Fruit fly (Drosophila melanogaster): ENCODE measurements around the gene Sps2.

Gene Sps2

dm6 chr2L:10386824-10387223, 44.4 kb downstream of the Sps2 start:
- no peak for TF ChIP-seq CG11617 (GFP tag; optimal IDR thresholded peaks at IDR 0.05)
- no peak for TF ChIP-seq CG33017 (tag; optimal IDR thresholded peaks at IDR 0.05)
- no peak for TF ChIP-seq pad (GFP tag; optimal IDR thresholded peaks at IDR 0.05)
- no peak for TF ChIP-seq toe (GFP tag; optimal IDR thresholded peaks at IDR 0.05)
- no peak for TF ChIP-seq CG7101 (tag; optimal IDR thresholded peaks at IDR 0.05)
- no peak for TF ChIP-seq cnc (optimal IDR thresholded peaks at IDR 0.05)
- TF ChIP-seq CG1620 (GFP tag; optimal IDR thresholded peaks at IDR 0.05) = no peak
- TF ChIP-seq Hr96 (GFP tag; optimal IDR thresholded peaks at IDR 0.05) = no peak
- no peak for TF ChIP-seq bab1 (GFP tag; optimal IDR thresholded peaks at IDR 0.05)
- TF ChIP-seq ovo (GFP tag; optimal IDR thresholded peaks at IDR 0.05) = no peak
- TF ChIP-seq Mnt (GFP tag; optimal IDR thresholded peaks at IDR 0.05) = no peak
- TF ChIP-seq CG7045 (GFP tag; optimal IDR thresholded peaks at IDR 0.05) = no peak
- TF ChIP-seq Crg-1 (GFP tag; optimal IDR thresholded peaks at IDR 0.05) = no peak
- TF ChIP-seq CG12768 (GFP tag; optimal IDR thresholded peaks at IDR 0.05) = no peak
- TF ChIP-seq CG14711 (tag; optimal IDR thresholded peaks at IDR 0.05) = no peak

DNA sequence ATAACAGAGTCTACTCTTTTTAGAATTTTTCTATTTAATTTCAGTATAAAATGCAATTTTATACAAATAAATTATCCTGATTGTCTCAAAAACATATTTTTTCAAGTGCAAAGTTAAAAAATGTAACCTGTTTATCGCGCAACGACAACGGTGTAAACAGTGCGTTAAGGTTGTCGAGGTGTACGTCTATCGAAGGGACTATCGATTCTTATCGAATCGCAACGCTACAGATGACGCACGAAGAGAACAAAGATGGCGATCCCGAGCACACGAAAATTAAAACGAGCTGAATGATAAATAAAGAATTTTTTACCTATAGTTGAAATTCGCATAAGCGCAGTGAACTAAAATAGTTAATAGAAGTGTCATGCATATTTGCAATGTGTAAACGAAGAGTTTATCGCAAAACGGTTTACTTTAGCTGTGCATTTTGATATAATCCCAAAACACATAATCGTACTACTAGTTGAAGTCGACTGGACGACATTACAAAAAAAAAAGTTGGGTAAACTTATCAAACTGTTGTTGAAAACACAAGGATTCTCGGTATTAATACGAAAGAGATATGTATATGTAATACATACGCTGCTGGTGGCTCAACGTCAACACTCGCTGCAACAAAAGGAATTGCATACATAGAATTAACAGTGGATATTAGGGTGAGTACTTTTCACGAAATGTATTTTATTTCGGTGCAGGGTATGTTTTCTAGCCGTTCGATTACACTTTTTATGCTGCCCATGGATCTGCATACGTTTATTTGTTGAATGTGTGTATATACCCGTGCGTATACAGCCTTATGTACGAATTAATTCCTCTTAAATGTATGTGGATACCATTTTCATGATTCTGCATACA, 45.7 kb downstream of the Sps2 start, which contains the start of gene da:
Gene da (plus strand): TSS at position 237 of the 858 bp plus-strand sequence.
- TF ChIP-seq CG7101 (tag; optimal IDR thresholded peaks at IDR 0.05) (peak; percentile 62), Clk (GFP tag; optimal IDR thresholded peaks at IDR 0.05) (no peak), CG11617 (GFP tag; optimal IDR thresholded peaks at IDR 0.05) (peak; percentile 74), CG12768 (GFP tag; optimal IDR thresholded peaks at IDR 0.05) (peak; percentile 52), pad (GFP tag; optimal IDR thresholded peaks at IDR 0.05) (peak; percentile 28), bab1 (GFP tag; optimal IDR thresholded peaks at IDR 0.05) (peak; percentile 21), tj (GFP tag; optimal IDR thresholded peaks at IDR 0.05) (peak; percentile 30), kay (GFP tag; ENCODE audit: borderline replicate concordance) (peak; percentile 99), CG7045 (GFP tag; optimal IDR thresholded peaks at IDR 0.05) (peak; percentile 53), Hr96 (GFP tag; optimal IDR thresholded peaks at IDR 0.05) (no peak), toe (GFP tag; optimal IDR thresholded peaks at IDR 0.05) (no peak), cnc (optimal IDR thresholded peaks at IDR 0.05) (no peak), cic (GFP tag; optimal IDR thresholded peaks at IDR 0.05) (peak; percentile 45), CG1620 (GFP tag; optimal IDR thresholded peaks at IDR 0.05) (peak; percentile 70), CG33017 (tag; optimal IDR thresholded peaks at IDR 0.05) (peak; percentile 49), CG5204 (GFP tag; optimal IDR thresholded peaks at IDR 0.05) (no peak), ovo (GFP tag; optimal IDR thresholded peaks at IDR 0.05) (no peak), Crg-1 (GFP tag; optimal IDR thresholded peaks at IDR 0.05) (peak; percentile 33), CG14711 (tag; optimal IDR thresholded peaks at IDR 0.05) (peak; percentile 63), Mnt (GFP tag; optimal IDR thresholded peaks at IDR 0.05) (peak; percentile 69)

DNA sequence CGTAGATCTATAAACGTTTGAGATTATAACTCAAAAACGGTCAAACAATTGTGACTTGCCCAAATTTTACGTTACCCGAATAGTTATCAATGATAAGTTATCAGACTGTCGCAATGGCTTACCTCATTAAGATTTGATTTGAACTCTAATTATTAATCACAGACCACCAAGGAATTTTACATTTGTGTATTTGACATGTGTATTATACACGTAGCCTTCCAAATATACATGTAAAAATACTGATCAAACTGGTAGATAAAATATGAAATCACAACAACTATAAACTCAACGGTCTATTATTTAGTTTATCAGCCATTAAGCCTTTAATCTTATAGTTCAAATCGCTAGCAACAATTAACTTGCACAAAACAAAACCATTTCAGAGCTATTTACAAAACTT, 51.1 kb downstream of the Sps2 start:
- TF ChIP-seq bab1 (GFP tag; optimal IDR thresholded peaks at IDR 0.05) (no peak), kay (GFP tag; ENCODE audit: borderline replicate concordance) (no peak), cic (GFP tag; optimal IDR thresholded peaks at IDR 0.05) (no peak), Mnt (GFP tag; optimal IDR thresholded peaks at IDR 0.05) (no peak), Clk (GFP tag; optimal IDR thresholded peaks at IDR 0.05) (no peak), toe (GFP tag; optimal IDR thresholded peaks at IDR 0.05) (no peak), CG7101 (tag; optimal IDR thresholded peaks at IDR 0.05) (no peak), pad (GFP tag; optimal IDR thresholded peaks at IDR 0.05) (no peak), CG33017 (tag; optimal IDR thresholded peaks at IDR 0.05) (no peak), CG11617 (GFP tag; optimal IDR thresholded peaks at IDR 0.05) (no peak), ovo (GFP tag; optimal IDR thresholded peaks at IDR 0.05) (no peak), CG12768 (GFP tag; optimal IDR thresholded peaks at IDR 0.05) (no peak), cnc (optimal IDR thresholded peaks at IDR 0.05) (no peak), Hr96 (GFP tag; optimal IDR thresholded peaks at IDR 0.05) (no peak), Crg-1 (GFP tag; optimal IDR thresholded peaks at IDR 0.05) (no peak), tj (GFP tag; optimal IDR thresholded peaks at IDR 0.05) (no peak), CG1620 (GFP tag; optimal IDR thresholded peaks at IDR 0.05) (no peak), CG14711 (tag; optimal IDR thresholded peaks at IDR 0.05) (no peak), CG5204 (GFP tag; optimal IDR thresholded peaks at IDR 0.05) (no peak)

Measured in whole organism, adult.